Fruit fly (Drosophila melanogaster): ENCODE results near the gene Dnali1.

Gene Dnali1

DNA sequence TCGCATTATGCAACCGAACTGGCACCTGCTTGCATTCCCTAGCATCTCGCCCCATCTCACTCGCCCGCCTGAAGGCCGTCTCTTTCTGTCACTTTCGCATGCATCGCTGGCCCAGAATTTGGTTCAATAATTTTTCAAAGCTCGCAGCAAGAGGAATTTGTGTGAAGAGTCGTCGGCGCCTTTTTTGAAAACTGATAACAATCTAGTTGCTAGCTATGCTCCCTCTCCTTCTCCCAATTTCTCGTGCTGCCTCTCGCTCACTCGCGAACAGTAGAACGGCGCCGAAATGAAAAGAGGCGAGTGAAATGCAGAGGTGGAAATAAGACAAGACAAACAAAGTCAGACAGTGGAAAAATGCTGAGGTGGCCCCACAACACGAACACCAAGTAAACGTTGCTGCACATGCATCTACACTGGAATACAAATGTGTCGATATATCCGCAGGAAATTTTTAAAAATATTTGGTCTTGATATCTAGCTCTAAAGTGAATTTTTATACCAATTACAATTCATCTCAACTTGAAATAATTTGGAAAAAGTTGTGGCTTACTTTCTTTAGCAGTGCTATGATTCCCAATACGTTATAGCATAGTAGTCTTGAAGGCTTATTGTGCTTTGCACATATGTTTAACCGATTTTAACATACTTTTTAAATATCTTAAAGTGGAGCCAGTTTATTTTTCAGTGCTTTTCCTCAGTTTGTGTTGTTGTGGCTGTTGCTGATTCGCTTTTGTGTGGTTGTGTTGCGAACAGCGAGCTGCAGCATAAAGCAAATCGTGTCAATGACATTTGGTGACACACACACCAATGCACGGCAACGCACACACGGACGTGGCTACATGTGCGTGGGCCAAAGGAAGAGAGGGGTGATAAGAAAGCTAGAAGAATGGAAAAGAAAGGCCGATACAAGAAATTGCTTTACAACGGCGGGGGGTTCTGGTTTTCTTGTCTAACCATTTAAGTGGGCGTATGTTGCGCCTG lies 41.9 kb downstream of the Dnali1 start (continued):
- TF ChIP-seq CG8290 (GFP tag; optimal IDR thresholded peaks at IDR 0.05) (peak; percentile 66), CG8290 (tag; optimal IDR thresholded peaks at IDR 0.05) (peak in 1 of 2 experiments; percentile 26), CG10209 (GFP tag; optimal IDR thresholded peaks at IDR 0.05) (peak; percentile 77), E2f1 (GFP tag; IDR thresholded peaks at IDR 0.05) (peak; percentile 12; the same call in 1 of the 2 replicates), Vsx1 (GFP tag; optimal IDR thresholded peaks at IDR 0.05) (peak; percentile 40), emc (GFP tag; optimal IDR thresholded peaks at IDR 0.05) (no peak), CG6654 (GFP tag; optimal IDR thresholded peaks at IDR 0.05) (peak; percentile 78), hb (GFP tag; IDR thresholded peaks at IDR 0.05; ENCODE audit: partially characterized antibody) (no peak), Nf-YB (GFP tag; optimal IDR thresholded peaks at IDR 0.05) (peak; percentile 64), Taf1 (GFP tag; IDR thresholded peaks at IDR 0.05) (no peak), CG17568 (GFP tag; optimal IDR thresholded peaks at IDR 0.05) (peak; percentile 52), unpg (GFP tag; optimal IDR thresholded peaks at IDR 0.05) (peak; percentile 85), tx (GFP tag; optimal IDR thresholded peaks at IDR 0.05) (peak; percentile 62), mirr (GFP tag; optimal IDR thresholded peaks at IDR 0.05) (no peak), Side (GFP tag; optimal IDR thresholded peaks at IDR 0.05) (peak; percentile 44), BtbVII (GFP tag; optimal IDR thresholded peaks at IDR 0.05) (no peak), Sox102F (GFP tag; optimal IDR thresholded peaks at IDR 0.05) (peak; percentile 89), Dfd (GFP tag; optimal IDR thresholded peaks at IDR 0.05) (no peak), CG7839 (tag; optimal IDR thresholded peaks at IDR 0.05) (peak; percentile 87), CG4328 (GFP tag; optimal IDR thresholded peaks at IDR 0.05) (peak; percentile 64), CG11398 (GFP tag; optimal IDR thresholded peaks at IDR 0.05) (peak; percentile 73), gt (GFP tag; IDR thresholded peaks at IDR 0.05) (peak; percentile 65), CG1603 (tag; optimal IDR thresholded peaks at IDR 0.05) (peak; percentile 81), luna (GFP tag; optimal IDR thresholded peaks at IDR 0.05) (no peak), Dll (GFP tag; IDR thresholded peaks at IDR 0.05; ENCODE audit: partially characterized antibody) (no peak), Scr (GFP tag; IDR thresholded peaks at IDR 0.05; ENCODE audit: partially characterized antibody) (no peak), ranshi (GFP tag; IDR thresholded peaks at IDR 0.05) (peak; percentile 7; the same call in 1 of the 2 replicates), HLHmδ (GFP tag; optimal IDR thresholded peaks at IDR 0.05) (no peak), CG3995 (GFP tag; optimal IDR thresholded peaks at IDR 0.05) (no peak), Fer2 (tag; optimal IDR thresholded peaks at IDR 0.05) (no peak), dpn (GFP tag; optimal IDR thresholded peaks at IDR 0.05) (peak; percentile 56 to 69), ap (GFP tag; IDR thresholded peaks at IDR 0.05) (peak; percentile 65), ase (GFP tag; IDR thresholded peaks at IDR 0.05) (peak; percentile 62; the same call in 1 of the 3 replicates), sima (GFP tag; optimal IDR thresholded peaks at IDR 0.05) (peak; percentile 9), insv (GFP tag; optimal IDR thresholded peaks at IDR 0.05) (no peak), CG5180 (GFP tag; optimal IDR thresholded peaks at IDR 0.05) (peak; percentile 71), Fer3 (tag; optimal IDR thresholded peaks at IDR 0.05) (no peak), btn (GFP tag; optimal IDR thresholded peaks at IDR 0.05) (peak; percentile 69), Eip74EF (GFP tag; optimal IDR thresholded peaks at IDR 0.05) (peak in 1 of 2 experiments; percentile 90), dati (GFP tag; IDR thresholded peaks at IDR 0.05) (no peak), Six4 (GFP tag; optimal IDR thresholded peaks at IDR 0.05) (peak; percentile 62), CG4730 (GFP tag; IDR thresholded peaks at IDR 0.05) (peak; percentile 39; the same call in 1 of the 2 replicates), chn (GFP tag; optimal IDR thresholded peaks at IDR 0.05) (peak; percentile 74), CG1792 (GFP tag; optimal IDR thresholded peaks at IDR 0.05) (peak; percentile 53), Oaz (GFP tag; IDR thresholded peaks at IDR 0.05) (no peak), Doc3 (GFP tag; IDR thresholded peaks at IDR 0.05; ENCODE audit: partially characterized antibody) (no peak), psq (GFP tag; optimal IDR thresholded peaks at IDR 0.05) (peak; percentile 63), CG1529 (GFP tag; optimal IDR thresholded peaks at IDR 0.05) (peak; percentile 93)

Measured in whole organism, embryonic.